Worm (Caenorhabditis elegans): Measurements from ENCODE around the gene Y41D4A.7.

Y41D4A.7 gene

DNA sequence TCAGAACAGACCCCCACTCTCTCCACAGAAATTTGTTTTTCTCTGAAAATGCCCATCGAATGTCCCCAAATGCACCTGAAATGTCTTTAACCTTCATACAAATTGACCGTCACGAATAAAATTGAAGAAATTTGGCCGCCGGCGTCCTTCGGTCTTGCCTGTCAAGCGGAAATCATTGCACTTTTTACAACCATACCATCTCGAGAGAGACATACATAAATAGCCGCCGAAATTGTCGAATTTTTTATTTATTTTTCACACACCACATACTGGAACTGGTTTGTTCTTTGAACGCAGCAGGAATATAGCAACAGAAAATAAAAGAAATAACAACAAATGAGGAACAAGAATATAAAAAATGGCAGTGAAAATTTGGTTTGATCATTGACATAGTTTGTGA lies 45.7 kb downstream of the Y41D4A.7 start:
- no peak for TF ChIP-seq ceh-16 (tag; optimal IDR thresholded peaks at IDR 0.05)
- peak; percentile 74 for TF ChIP-seq nhr-25 (tag; optimal IDR thresholded peaks at IDR 0.05)

DNA sequence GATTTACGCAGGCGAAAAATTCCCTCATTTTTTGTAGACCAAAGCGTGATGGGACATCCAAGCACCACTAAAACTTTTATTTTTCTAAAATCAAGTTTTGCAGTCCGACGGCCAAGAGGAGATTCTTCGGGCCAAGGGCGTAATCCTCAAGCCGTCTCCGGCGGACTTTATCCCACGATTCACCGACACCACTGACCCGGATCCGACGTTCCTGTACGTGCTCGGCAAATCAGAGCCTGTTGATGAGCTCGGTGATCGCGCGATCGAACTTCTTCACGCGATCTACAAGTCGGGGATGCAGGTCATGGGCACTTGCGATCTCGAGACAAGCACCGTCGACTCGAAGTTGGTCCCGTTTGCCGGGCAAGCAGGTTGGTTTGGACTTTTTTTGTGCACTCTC lies 47.8 kb downstream of the Y41D4A.7 start:
- TF ChIP-seq nhr-12 (tag; optimal IDR thresholded peaks at IDR 0.05) (no peak), ztf-1 (GFP tag; conservative IDR thresholded peaks at IDR 0.05) (no peak), elt-3 (tag; optimal IDR thresholded peaks at IDR 0.05) (no peak), lin-11 (tag; optimal IDR thresholded peaks at IDR 0.05) (no peak), nhr-77 (tag; optimal IDR thresholded peaks at IDR 0.05) (no peak), lin-13 (GFP tag; optimal IDR thresholded peaks at IDR 0.05) (no peak), aly-2 (tag; optimal IDR thresholded peaks at IDR 0.05) (no peak), sma-9 (GFP tag; optimal IDR thresholded peaks at IDR 0.05) (no peak), sma-9 (tag; optimal IDR thresholded peaks at IDR 0.05) (no peak), alr-1 (tag; optimal IDR thresholded peaks at IDR 0.05) (no peak), ztf-11 (tag; optimal IDR thresholded peaks at IDR 0.05) (no peak), nhr-129 (tag; optimal IDR thresholded peaks at IDR 0.05) (no peak), nhr-237 (tag; optimal IDR thresholded peaks at IDR 0.05) (no peak), ZK546.5 (tag; optimal IDR thresholded peaks at IDR 0.05) (no peak), dmd-4 (tag; optimal IDR thresholded peaks at IDR 0.05) (no peak), nhr-11 (tag; optimal IDR thresholded peaks at IDR 0.05) (no peak), nhr-25 (tag; optimal IDR thresholded peaks at IDR 0.05) (no peak), snpc-4 (tag; optimal IDR thresholded peaks at IDR 0.05) (no peak), R02D3.7 (tag; optimal IDR thresholded peaks at IDR 0.05) (no peak), ama-1 (optimal IDR thresholded peaks at IDR 0.05) (no peak), gmeb-1 (tag; optimal IDR thresholded peaks at IDR 0.05) (no peak)

DNA sequence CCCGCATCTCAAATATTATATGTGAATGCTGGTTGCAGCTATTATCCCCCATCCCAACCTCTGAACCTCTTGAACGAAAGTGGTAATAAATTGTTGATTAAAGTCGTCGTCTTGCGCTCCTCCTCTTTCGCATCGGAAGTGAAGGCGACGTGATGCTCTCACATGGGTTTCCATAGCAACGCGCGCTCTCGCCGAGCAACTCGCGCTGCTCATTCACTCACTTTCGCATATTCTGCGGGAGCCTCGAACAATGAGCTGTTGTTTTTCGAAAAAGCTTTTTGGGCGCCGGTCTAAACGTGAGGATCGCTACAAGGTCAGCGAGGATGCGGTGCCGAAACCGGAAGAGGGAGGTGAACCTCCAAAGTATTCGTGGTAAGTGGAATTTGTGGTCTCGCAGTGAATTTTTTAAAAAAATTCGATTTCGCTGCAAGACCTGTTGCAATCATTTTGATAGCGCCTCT lies 50.3 kb downstream of the Y41D4A.7 start, which contains the start of gene rpi-2:
rpi-2 (plus strand) TSS at position 234 of the 461 bp plus-strand sequence.
- TF ChIP-seq lsy-2 (tag; optimal IDR thresholded peaks at IDR 0.05) (peak in 1 of 2 experiments; percentile 12), nhr-10 (tag; optimal IDR thresholded peaks at IDR 0.05) (no peak), nhr-25 (tag; optimal IDR thresholded peaks at IDR 0.05) (peak; percentile 22), lin-13 (GFP tag; optimal IDR thresholded peaks at IDR 0.05) (peak; percentile 30), ZK546.5 (tag; optimal IDR thresholded peaks at IDR 0.05) (peak; percentile 50)

DNA sequence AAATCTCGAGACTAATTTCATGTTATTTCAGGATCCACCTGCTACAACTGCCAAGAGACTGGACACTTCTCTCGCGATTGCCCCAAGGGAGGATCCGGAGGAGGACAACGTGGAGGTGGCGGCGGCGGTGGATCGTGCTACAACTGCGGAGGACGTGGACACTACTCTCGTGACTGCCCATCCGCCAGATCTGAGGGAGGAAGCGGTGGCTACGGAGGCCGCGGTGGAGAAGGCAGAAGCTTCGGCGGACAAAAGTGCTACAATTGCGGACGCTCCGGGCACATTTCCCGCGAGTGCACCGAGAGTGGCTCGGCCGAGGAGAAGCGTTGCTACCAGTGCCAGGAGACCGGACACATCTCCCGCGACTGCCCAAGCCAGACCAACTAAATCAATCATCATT lies 50.8 kb downstream of the Y41D4A.7 start:
- TF ChIP-seq nhr-237 (tag; optimal IDR thresholded peaks at IDR 0.05), result no peak
- no peak for TF ChIP-seq nhr-11 (tag; optimal IDR thresholded peaks at IDR 0.05)
- no peak for TF ChIP-seq sma-3 (GFP tag; optimal IDR thresholded peaks at IDR 0.05)
- TF ChIP-seq alr-1 (tag; optimal IDR thresholded peaks at IDR 0.05), result no peak
- TF ChIP-seq zag-1 (tag; optimal IDR thresholded peaks at IDR 0.05), result no peak
- TF ChIP-seq nhr-21 (tag; optimal IDR thresholded peaks at IDR 0.05), result no peak
- no peak for TF ChIP-seq crh-2 (tag; optimal IDR thresholded peaks at IDR 0.05)
- TF ChIP-seq unc-62 (GFP tag; optimal IDR thresholded peaks at IDR 0.05), result no peak
- TF ChIP-seq nhr-77 (tag; optimal IDR thresholded peaks at IDR 0.05), result no peak
- TF ChIP-seq sem-4 (tag; optimal IDR thresholded peaks at IDR 0.05), result no peak
- TF ChIP-seq lin-39 (tag; optimal IDR thresholded peaks at IDR 0.05), result no peak
- TF ChIP-seq skn-1 (tag; optimal IDR thresholded peaks at IDR 0.05), result no peak
- no peak for TF ChIP-seq ztf-1 (GFP tag; conservative IDR thresholded peaks at IDR 0.05)
- TF ChIP-seq egl-27 (tag; optimal IDR thresholded peaks at IDR 0.05), result no peak
- TF ChIP-seq peb-1 (tag; optimal IDR thresholded peaks at IDR 0.05), result no peak

DNA sequence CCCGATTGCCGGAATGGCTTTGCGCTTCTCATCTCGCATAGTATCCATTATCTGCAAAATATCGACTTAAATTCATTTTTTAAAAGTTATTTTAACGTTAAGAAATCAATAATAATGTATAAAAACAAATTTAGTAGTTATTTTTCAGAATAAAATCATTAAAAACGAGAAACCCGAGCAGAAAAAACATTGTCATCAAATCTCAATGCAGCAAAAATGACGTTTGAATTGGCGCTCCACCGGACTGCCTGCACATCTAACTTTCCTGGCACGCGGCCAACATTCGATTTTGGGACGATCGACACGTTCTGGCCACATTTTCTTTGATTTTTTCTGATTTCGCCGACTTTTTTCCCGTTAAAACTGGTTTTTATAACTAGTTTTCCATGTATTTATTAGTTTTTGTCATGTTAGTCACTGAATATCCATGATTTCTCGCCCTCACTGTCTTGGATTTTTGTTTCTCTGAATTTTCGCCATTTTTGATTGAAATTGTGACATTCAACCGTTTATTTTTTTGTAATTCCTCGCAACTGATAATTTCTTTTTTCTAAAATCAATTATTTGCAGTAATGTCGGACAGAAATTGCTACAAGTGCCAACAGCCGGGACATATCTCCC lies 51.6 kb downstream of the Y41D4A.7 start, which contains the start of the genes pbs-1 and K08D12.3:
pbs-1 (minus strand) TSS at position 51 of the 621 bp plus-strand sequence.
K08D12.3 (plus strand) TSS at position 571 of the 621 bp plus-strand sequence.
- no peak for TF ChIP-seq R02D3.7 (tag; optimal IDR thresholded peaks at IDR 0.05)
- peak; percentile 64 for TF ChIP-seq lin-11 (tag; optimal IDR thresholded peaks at IDR 0.05)
- peak; percentile 87 for TF ChIP-seq crh-2 (tag; optimal IDR thresholded peaks at IDR 0.05)
- peak; percentile 45 for TF ChIP-seq nhr-6 (tag; optimal IDR thresholded peaks at IDR 0.05)
- TF ChIP-seq skn-1 (tag; optimal IDR thresholded peaks at IDR 0.05), result peak; percentile 79
- no peak for TF ChIP-seq dmd-4 (tag; optimal IDR thresholded peaks at IDR 0.05)
- TF ChIP-seq mdl-1 (tag; optimal IDR thresholded peaks at IDR 0.05), result peak in 1 of 2 experiments; percentile 9
- no peak for TF ChIP-seq lin-39 (tag; optimal IDR thresholded peaks at IDR 0.05)
- no peak for TF ChIP-seq egl-27 (tag; optimal IDR thresholded peaks at IDR 0.05)
- no peak for TF ChIP-seq elt-1 (tag; optimal IDR thresholded peaks at IDR 0.05)
- peak; percentile 82 for TF ChIP-seq F13H6.1 (tag; optimal IDR thresholded peaks at IDR 0.05)
- TF ChIP-seq fos-1 (tag; optimal IDR thresholded peaks at IDR 0.05), result peak; percentile 27
- TF ChIP-seq ZK546.5 (tag; optimal IDR thresholded peaks at IDR 0.05), result peak; percentile 96
- peak; percentile 50 for TF ChIP-seq sma-9 (GFP tag; optimal IDR thresholded peaks at IDR 0.05)
- TF ChIP-seq sma-9 (tag; optimal IDR thresholded peaks at IDR 0.05), result no peak
- TF ChIP-seq ztf-11 (tag; optimal IDR thresholded peaks at IDR 0.05), result no peak
- no peak for TF ChIP-seq nhr-237 (tag; optimal IDR thresholded peaks at IDR 0.05)
- TF ChIP-seq peb-1 (tag; optimal IDR thresholded peaks at IDR 0.05), result no peak
- TF ChIP-seq unc-62 (GFP tag; optimal IDR thresholded peaks at IDR 0.05), result no peak
- peak; percentile 93 for TF ChIP-seq unc-55 (GFP tag; optimal IDR thresholded peaks at IDR 0.05)
- peak; percentile 84 for TF ChIP-seq nhr-25 (tag; optimal IDR thresholded peaks at IDR 0.05)
- TF ChIP-seq nhr-77 (tag; optimal IDR thresholded peaks at IDR 0.05), result no peak
- peak; percentile 31 for TF ChIP-seq snpc-4 (tag; optimal IDR thresholded peaks at IDR 0.05)
- TF ChIP-seq lin-13 (GFP tag; optimal IDR thresholded peaks at IDR 0.05), result peak; percentile 90
- TF ChIP-seq lsy-2 (tag; optimal IDR thresholded peaks at IDR 0.05), result peak; percentile 71 to 92
- TF ChIP-seq nhr-10 (tag; optimal IDR thresholded peaks at IDR 0.05), result no peak
- TF ChIP-seq mab-5 (tag; optimal IDR thresholded peaks at IDR 0.05), result peak; percentile 63
- no peak for TF ChIP-seq alr-1 (tag; optimal IDR thresholded peaks at IDR 0.05)
- TF ChIP-seq Y55F3AM.14 (GFP tag; optimal IDR thresholded peaks at IDR 0.05), result peak; percentile 19
- TF ChIP-seq unc-39 (tag; optimal IDR thresholded peaks at IDR 0.05), result no peak
